Fruit fly (Drosophila melanogaster) whole organism, embryonic: ENCODE results near the gene Sec22.

Experiments used
- B-H1 ChIP-seq: fragments of 200-800 bp; sonication (Bioruptor generic); IDR thresholded peaks from 3 replicates; pipeline ENCODE4 v1.3.6; 2022; ENCODE audit warnings: missing biosample characterization, missing genetic modification characterization
- BtbVII ChIP-seq: fragments of 200-800 bp; sonication (Bioruptor generic); optimal IDR thresholded peaks from 3 replicates; lab custom pipeline; 2017; ENCODE audit warnings: missing biosample characterization, mild to moderate bottlenecking, missing genetic modification characterization
- CG10462 ChIP-seq: fragments of 200-800 bp; sonication (Bioruptor generic); optimal IDR thresholded peaks from 2 replicates; lab custom pipeline; 2016; ENCODE audit warnings: missing biosample characterization, missing genetic modification characterization
- CG13624 ChIP-seq: fragments of 200-800 bp; sonication (Bioruptor generic); optimal IDR thresholded peaks from 2 replicates; lab custom pipeline; 2016; ENCODE audit warnings: missing biosample characterization, missing genetic modification characterization
- CG17802 ChIP-seq: fragments of 200-800 bp; sonication (Bioruptor generic); optimal IDR thresholded peaks from 2 replicates; lab custom pipeline; 2018; ENCODE audit warnings: missing biosample characterization, mild to moderate bottlenecking, missing genetic modification characterization, moderate library complexity
- CG1792 ChIP-seq: fragments of 200-800 bp; sonication (Bioruptor generic); optimal IDR thresholded peaks from 2 replicates; lab custom pipeline; 2016; ENCODE audit warnings: missing biosample characterization, missing genetic modification characterization
- CG2712 ChIP-seq: fragments of 200-800 bp; optimal IDR thresholded peaks from 3 replicates; lab custom pipeline; 2019; ENCODE audit warnings: missing biosample characterization, mild to moderate bottlenecking, missing genetic modification characterization, moderate library complexity
- CG2889 ChIP-seq: fragments of 200-800 bp; sonication (Bioruptor generic); IDR thresholded peaks from 3 replicates; pipeline ENCODE4 v1.3.6; 2022; ENCODE audit warnings: missing biosample characterization, missing genetic modification characterization
- CG32532 ChIP-seq: fragments of 200-800 bp; sonication (Bioruptor generic); IDR thresholded peaks from 2 replicates; pipeline ENCODE4 v1.3.6; 2022; ENCODE audit warnings: missing biosample characterization, missing genetic modification characterization
- CG3407 ChIP-seq: fragments of 200-800 bp; sonication (Bioruptor generic); optimal IDR thresholded peaks from 2 replicates; lab custom pipeline; 2018; ENCODE audit warnings: missing biosample characterization, mild to moderate bottlenecking, missing genetic modification characterization
- CG34224 ChIP-seq: fragments of 200-800 bp; sonication (Bioruptor generic); IDR thresholded peaks from 3 replicates; pipeline ENCODE4 v1.3.6; 2022; ENCODE audit warnings: missing biosample characterization, missing genetic modification characterization; ENCODE audit not compliant: partially characterized antibody
- CG3726 ChIP-seq: fragments of 200-800 bp; sonication (Bioruptor generic); IDR thresholded peaks from 3 replicates; pipeline ENCODE4, ENCODE4 v1.3.6; 2022; ENCODE audit warnings: missing biosample characterization, missing genetic modification characterization
- CG4360 ChIP-seq: fragments of 200-800 bp; sonication (Bioruptor generic); IDR thresholded peaks from 2 replicates; pipeline ENCODE4 v1.3.6; 2022; ENCODE audit warnings: missing biosample characterization, missing genetic modification characterization
- CG4404 ChIP-seq: fragments of 200-800 bp; sonication (Bioruptor generic); IDR thresholded peaks from 2 replicates; pipeline ENCODE4 v1.3.6; 2022; ENCODE audit warnings: missing biosample characterization, missing genetic modification characterization
- CG4424 ChIP-seq: fragments of 200-800 bp; sonication (Bioruptor generic); optimal IDR thresholded peaks from 3 replicates; lab custom pipeline; 2016; ENCODE audit warnings: missing biosample characterization, missing genetic modification characterization
- CG6272 ChIP-seq: fragments of 200-800 bp; sonication (Bioruptor generic); IDR thresholded peaks from 2 replicates; pipeline ENCODE4 v1.3.6; 2022; ENCODE audit warnings: missing biosample characterization, missing genetic modification characterization
- CG7928 ChIP-seq: fragments of 200-800 bp; sonication (Bioruptor generic); optimal IDR thresholded peaks from 2 replicates; lab custom pipeline; 2017; ENCODE audit warnings: missing biosample characterization, mild to moderate bottlenecking, missing genetic modification characterization
- CG9727 ChIP-seq: fragments of 200-800 bp; sonication (Bioruptor generic); optimal IDR thresholded peaks from 3 replicates; lab custom pipeline; 2017; ENCODE audit warnings: missing biosample characterization, mild to moderate bottlenecking, missing genetic modification characterization
- CG9817 ChIP-seq: fragments of 200-800 bp; sonication (Bioruptor generic); optimal IDR thresholded peaks from 2 replicates; lab custom pipeline; 2018; ENCODE audit warnings: missing biosample characterization, mild to moderate bottlenecking, missing genetic modification characterization, moderate library complexity
- Dip3 ChIP-seq: fragments of 200-800 bp; sonication (Bioruptor generic); optimal IDR thresholded peaks from 3 replicates; lab custom pipeline; 2016; ENCODE audit warnings: missing biosample characterization, missing genetic modification characterization
- Doc3 ChIP-seq: fragments of 200-800 bp; sonication (Bioruptor generic); IDR thresholded peaks from 3 replicates; pipeline ENCODE4 v1.3.6; 2022; ENCODE audit warnings: missing biosample characterization, missing genetic modification characterization; ENCODE audit not compliant: partially characterized antibody
- Dp ChIP-seq: fragments of 200-800 bp; sonication (Bioruptor generic); optimal IDR thresholded peaks from 2 replicates; lab custom pipeline; 2018; ENCODE audit warnings: missing biosample characterization, mild to moderate bottlenecking, missing genetic modification characterization, moderate library complexity
- Ets65A ChIP-seq: fragments of 200-800 bp; sonication (Bioruptor generic); peaks from one replicate; lab custom pipeline; 2016; ENCODE audit warnings: missing biosample characterization, missing genetic modification characterization
- Ets97D ChIP-seq: fragments of 200-800 bp; sonication (Bioruptor generic); optimal IDR thresholded peaks from 3 replicates; lab custom pipeline; 2016; ENCODE audit warnings: missing biosample characterization, missing genetic modification characterization
- Fer3 ChIP-seq: fragments of 200-800 bp; sonication (Bioruptor generic); optimal IDR thresholded peaks from 2 replicates; lab custom pipeline; 2018; ENCODE audit warnings: missing biosample characterization, mild to moderate bottlenecking, missing genetic modification characterization, moderate library complexity
- MTF-1 ChIP-seq: fragments of 200-800 bp; sonication (Bioruptor generic); optimal IDR thresholded peaks from 2 replicates; lab custom pipeline; 2018; ENCODE audit warnings: missing biosample characterization, mild to moderate bottlenecking, missing genetic modification characterization, borderline replicate concordance
- Mad ChIP-seq: fragments of 200-800 bp; sonication (Bioruptor generic); optimal IDR thresholded peaks from 2 replicates; lab custom pipeline; 2016; ENCODE audit warnings: missing biosample characterization, missing genetic modification characterization
- NC2β ChIP-seq: fragments of 200-800 bp; sonication (Bioruptor generic); optimal IDR thresholded peaks from 2 replicates; lab custom pipeline; 2016; ENCODE audit warnings: missing biosample characterization, missing genetic modification characterization
- PHDP ChIP-seq: fragments of 200-800 bp; sonication (Bioruptor generic); optimal IDR thresholded peaks from 3 replicates; lab custom pipeline; 2018; ENCODE audit warnings: missing biosample characterization, mild to moderate bottlenecking, missing genetic modification characterization, moderate library complexity
- Pdp1 ChIP-seq, 2 experiments: fragments of 200-800 bp; sonication (Bioruptor generic); optimal IDR thresholded peaks; 3 replicates each; lab custom pipeline; 2016; ENCODE audit warnings: missing biosample characterization in 2 of 2, missing genetic modification characterization in 2 of 2, mild to moderate bottlenecking in 1 of 2, moderate library complexity in 1 of 2
- Stat92E ChIP-seq, 3 experiments: fragments of >200 bp in 2 of 3; fragments of 200-800 bp in 1 of 3; sonication (Bioruptor generic) in 1 of 3; optimal IDR thresholded peaks; 2 replicates each; lab custom pipeline; 2017 to 2019; ENCODE audit warnings: missing biosample characterization in 3 of 3, missing genetic modification characterization in 3 of 3, mild to moderate bottlenecking in 1 of 3, moderate library complexity in 1 of 3
- ap ChIP-seq: fragments of 200-800 bp; sonication (Bioruptor generic); IDR thresholded peaks from 2 replicates; pipeline ENCODE4 v1.3.6; 2022; ENCODE audit warnings: missing biosample characterization, missing genetic modification characterization
- bigmax ChIP-seq: fragments of 200-800 bp; sonication (Bioruptor generic); optimal IDR thresholded peaks from 2 replicates; lab custom pipeline; 2018; ENCODE audit warnings: missing biosample characterization, mild to moderate bottlenecking, missing genetic modification characterization
- ci ChIP-seq: fragments of 200-800 bp; sonication (Bioruptor generic); IDR thresholded peaks from 3 replicates; pipeline ENCODE4 v1.3.6; 2022; ENCODE audit warnings: missing biosample characterization, missing genetic modification characterization
- disco-r ChIP-seq: fragments of 200-800 bp; sonication (Bioruptor generic); optimal IDR thresholded peaks from 2 replicates; lab custom pipeline; 2016; ENCODE audit warnings: missing biosample characterization, missing genetic modification characterization
- dmrt11E ChIP-seq: fragments of 200-800 bp; sonication (Bioruptor generic); optimal IDR thresholded peaks from 3 replicates; lab custom pipeline; 2018; ENCODE audit warnings: missing biosample characterization, mild to moderate bottlenecking, missing genetic modification characterization, moderate library complexity
- exex ChIP-seq: fragments of 200-800 bp; sonication (Bioruptor generic); optimal IDR thresholded peaks from 4 replicates; lab custom pipeline; 2018; ENCODE audit warnings: missing biosample characterization, mild to moderate bottlenecking, missing genetic modification characterization, moderate library complexity
- hb ChIP-seq: fragments of 200-800 bp; sonication (Bioruptor generic); IDR thresholded peaks from 3 replicates; pipeline ENCODE4 v1.3.6; 2022; ENCODE audit warnings: missing biosample characterization, missing genetic modification characterization; ENCODE audit not compliant: partially characterized antibody
- lab ChIP-seq: fragments of 200-800 bp; sonication (Bioruptor generic); optimal IDR thresholded peaks from 3 replicates; lab custom pipeline; 2017; ENCODE audit warnings: missing biosample characterization, missing genetic modification characterization, mild to moderate bottlenecking, moderate library complexity, missing genetic modification reagents
- mam ChIP-seq: fragments of 200-800 bp; sonication (Bioruptor generic); optimal IDR thresholded peaks from 3 replicates; lab custom pipeline; 2016; ENCODE audit warnings: missing biosample characterization, missing genetic modification characterization
- pan ChIP-seq, 4 experiments: fragments of >200 bp in 3 of 4; fragments of 200-800 bp in 1 of 4; sonication (Bioruptor generic) in 1 of 4; optimal IDR thresholded peaks in 3 of 4; IDR thresholded peaks in 1 of 4; 2 replicates each; pipeline versions ENCODE4 v1.3.6 to Lab custom; 2017 to 2022; ENCODE audit warnings: missing biosample characterization in 2 of 4, missing genetic modification characterization in 2 of 4, mixed read lengths in 1 of 4
- rib ChIP-seq: fragments of 200-800 bp; sonication (Bioruptor generic); IDR thresholded peaks from 2 replicates; pipeline ENCODE4 v1.3.6; 2022; ENCODE audit warnings: missing biosample characterization, missing genetic modification characterization
- row ChIP-seq: fragments of 200-800 bp; sonication (Bioruptor generic); IDR thresholded peaks from 3 replicates; pipeline ENCODE4 v1.3.6; 2022; ENCODE audit warnings: missing biosample characterization, missing genetic modification characterization
- schlank ChIP-seq: fragments of 200-800 bp; sonication (Bioruptor generic); optimal IDR thresholded peaks from 2 replicates; lab custom pipeline; 2018; ENCODE audit warnings: missing biosample characterization, mild to moderate bottlenecking, missing genetic modification characterization
- slp2 ChIP-seq: fragments of 200-800 bp; sonication (Bioruptor generic); optimal IDR thresholded peaks from 2 replicates; lab custom pipeline; 2016; ENCODE audit warnings: missing biosample characterization, missing genetic modification characterization
- sob ChIP-seq: fragments of 200-800 bp; sonication (Bioruptor generic); IDR thresholded peaks from 2 replicates; pipeline ENCODE4 v1.3.6; 2022; ENCODE audit warnings: missing biosample characterization, missing genetic modification characterization
- sqz ChIP-seq: fragments of 200-800 bp; sonication (Bioruptor generic); optimal IDR thresholded peaks from 3 replicates; lab custom pipeline; 2018; ENCODE audit warnings: missing biosample characterization, mild to moderate bottlenecking, missing genetic modification characterization
- trh ChIP-seq: fragments of 200-800 bp; sonication (Bioruptor generic); optimal IDR thresholded peaks from 2 replicates; lab custom pipeline; 2016; ENCODE audit warnings: missing biosample characterization, missing genetic modification characterization
- tx ChIP-seq: fragments of 200-800 bp; sonication (Bioruptor generic); optimal IDR thresholded peaks from 2 replicates; lab custom pipeline; 2016; ENCODE audit warnings: missing biosample characterization, missing genetic modification characterization
- usp ChIP-seq: fragments of >200 bp; optimal IDR thresholded peaks from 2 replicates; lab custom pipeline; 2017; ENCODE audit warnings: missing biosample characterization, missing genetic modification characterization

The Sec22 gene

DNA sequence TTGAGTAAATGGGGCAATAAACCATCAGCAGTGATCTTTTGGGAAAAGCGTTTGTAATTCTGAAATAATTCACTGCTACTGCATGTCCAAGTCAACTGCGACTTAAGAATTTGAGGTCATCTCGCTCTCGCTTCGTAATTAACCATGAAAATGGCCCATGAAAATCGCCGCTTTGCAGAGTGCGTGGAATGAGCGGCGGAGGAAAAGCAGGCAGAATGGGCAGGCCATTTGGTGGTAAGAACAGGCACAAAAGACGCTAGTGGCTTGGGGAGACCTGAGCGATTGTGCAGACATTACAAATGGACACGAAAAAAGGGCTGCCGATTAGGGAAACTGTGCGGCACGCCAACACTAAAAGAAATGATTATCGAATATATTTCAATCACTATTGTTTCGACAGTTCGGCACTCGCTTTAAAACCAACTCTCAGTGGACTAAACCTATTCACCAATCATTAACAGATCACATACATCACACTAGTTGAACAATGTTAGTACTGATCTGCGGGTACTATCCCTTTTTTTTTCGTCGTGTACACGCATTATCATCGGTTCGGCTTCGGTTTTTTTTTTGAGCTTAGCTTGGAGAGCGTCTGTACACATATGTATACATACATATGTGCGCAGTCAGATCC, 34.3 kb upstream of the Sec22 start (continued):
- TF ChIP-seq hb (no peak), Ets97D (no peak), Mad (GFP tag; lab: Kevin White, UChicago) (no peak), CG2712 (tag; lab: Kevin White, UChicago) (peak; percentile 52), CG10462 (GFP tag; lab: Kevin White, UChicago) (no peak), ap (GFP tag; lab: Robert Waterston, UW) (0 out of 2 replicates have a peak, but pooled peaks have one; percentile 15), tx (no peak), NC2β (no peak), BtbVII (GFP tag; lab: Kevin White, UChicago) (no peak), Ets65A (GFP tag; lab: Kevin White, UChicago) (peak; percentile 68), B-H1 (no peak), CG7928 (GFP tag; lab: Kevin White, UChicago) (no peak), rib (GFP tag; lab: Robert Waterston, UW) (no peak), ci (GFP tag; lab: Robert Waterston, UW) (peak; percentile 63; the same call in 1 of the 3 replicates), disco-r (no peak), CG13624 (GFP tag; lab: Kevin White, UChicago) (no peak), CG2889 (GFP tag; lab: Robert Waterston, UW) (no peak), CG9727 (peak; percentile 31), CG4360 (GFP tag; lab: Robert Waterston, UW) (no peak), sqz (GFP tag; lab: Kevin White, UChicago) (peak; percentile 43), usp (no peak), bigmax (GFP tag; lab: Kevin White, UChicago) (no peak), trh (GFP tag; lab: Kevin White, UChicago) (no peak), CG4404 (GFP tag; lab: Robert Waterston, UW) (peak; percentile 29; the same call in 1 of the 2 replicates), Pdp1 (GFP tag; optimal IDR thresholded peaks at IDR 0.05; lab: Kevin White, UChicago) (peak; percentile 30), mam (GFP tag; lab: Kevin White, UChicago) (no peak), Stat92E (GFP tag; optimal IDR thresholded peaks at IDR 0.05; lab: Kevin White, UChicago) (no peak), MTF-1 (GFP tag; lab: Kevin White, UChicago) (no peak), CG3407 (no peak), Dip3 (GFP tag; lab: Kevin White, UChicago) (no peak), CG34224 (GFP tag; lab: Robert Waterston, UW) (no peak), sob (GFP tag; lab: Robert Waterston, UW) (no peak), CG4424 (GFP tag; lab: Kevin White, UChicago) (peak; percentile 46), row (GFP tag; lab: Robert Waterston, UW) (peak; percentile 54), Dp (no peak), Fer3 (tag; lab: Kevin White, UChicago) (no peak), dmrt11E (tag; lab: Kevin White, UChicago) (peak; percentile 71), CG9817 (tag; lab: Kevin White, UChicago) (no peak), CG32532 (no peak), CG1792 (GFP tag; lab: Kevin White, UChicago) (no peak), schlank (tag; lab: Kevin White, UChicago) (no peak), lab (GFP tag; lab: Kevin White, UChicago) (peak; percentile 11), slp2 (GFP tag; lab: Kevin White, UChicago) (no peak), PHDP (tag; lab: Kevin White, UChicago) (no peak), exex (tag; lab: Kevin White, UChicago) (no peak), CG3726 (GFP tag; lab: Robert Waterston, UW) (no peak), pan (optimal IDR thresholded peaks at IDR 0.05; lab: Kevin White, UChicago) (no peak), pan (GFP tag; optimal IDR thresholded peaks at IDR 0.05 in 1 of 2, IDR thresholded peaks at IDR 0.05 in 1 of 2) (peak in 1 of 2 experiments; percentile 26), Doc3 (GFP tag; lab: Robert Waterston, UW) (no peak), CG6272 (GFP tag; lab: Robert Waterston, UW) (no peak), CG17802 (tag; lab: Kevin White, UChicago) (peak; percentile 2)
